Worm (Caenorhabditis elegans) whole organism, young adult: ENCODE data around the gene W02F12.2.

ENCODE experiments used
- aptf-2 ChIP-seq: fragments of 200-800 bp; sonication (Bioruptor generic); conservative IDR thresholded peaks from 2 replicates; pipeline ENCODE4 v1.3.6; 2022; ENCODE audit warnings: missing genetic modification reagents, missing genetic modification characterization, missing compliant biosample characterization
- bed-1 ChIP-seq: fragments of 200-800 bp; sonication (Bioruptor generic); IDR thresholded peaks from 2 replicates; pipeline ENCODE4 v1.3.6; 2022; ENCODE audit warnings: missing genetic modification reagents, missing genetic modification characterization, missing compliant biosample characterization
- mxl-1 ChIP-seq: sonication (generic microtip); optimal IDR thresholded peaks from 2 replicates; lab custom pipeline; 2016; ENCODE audit warnings: missing genetic modification characterization, missing compliant biosample characterization
- unc-62 ChIP-seq: fragments of 150-350 bp; optimal IDR thresholded peaks from 2 replicates; lab custom pipeline; 2014; ENCODE audit warnings: missing biosample characterization, missing genetic modification reagents, missing genetic modification characterization
- xnd-1 ChIP-seq: sonication (generic microtip); optimal IDR thresholded peaks from 2 replicates; lab custom pipeline; 2016; ENCODE audit warnings: missing genotype, missing genetic modification reagents, missing genetic modification characterization, missing compliant biosample characterization

- no peak for TF ChIP-seq aptf-2 (GFP tag; lab: Robert Waterston, UW)
- TF ChIP-seq bed-1 (GFP tag; lab: Robert Waterston, UW): no peak
- no peak for TF ChIP-seq xnd-1 (tag; lab: Kevin White, UChicago)
- TF ChIP-seq mxl-1 (tag; lab: Kevin White, UChicago): no peak
- TF ChIP-seq unc-62 (GFP tag; lab: Kevin White, UChicago): no peak
Measured at ce11 chrV:6732995-6733394, 35.5 kb upstream of the W02F12.2 start, which contains the start of gene grl-8.
